Fruit fly (Drosophila melanogaster): ENCODE data around the gene CG31869.
A peak's percentile ranks its signal among the peaks of the same experiment; 100 is the strongest.

CG31869 gene

dm6 chr2L:10849511-10850191, 48.7 kb upstream of the CG31869 start, which contains the start of gene SmydA-3 (continued):
- TF ChIP-seq CG9215 (GFP tag; IDR thresholded peaks at IDR 0.05) = no peak
- TF ChIP-seq vfl (GFP tag; optimal IDR thresholded peaks at IDR 0.05) = no peak
- TF ChIP-seq Fer1 (GFP tag; optimal IDR thresholded peaks at IDR 0.05) = no peak
- TF ChIP-seq kay (GFP tag; optimal IDR thresholded peaks at IDR 0.05) = no peak
- no peak for TF ChIP-seq Kr (GFP tag; optimal IDR thresholded peaks at IDR 0.05)
- TF ChIP-seq CG7987 (GFP tag; optimal IDR thresholded peaks at IDR 0.05) = no peak
- TF ChIP-seq Camta (GFP tag; optimal IDR thresholded peaks at IDR 0.05) = no peak
- no peak for TF ChIP-seq Scr (GFP tag; IDR thresholded peaks at IDR 0.05; ENCODE audit: partially characterized antibody)
- no peak for TF ChIP-seq Sox102F (GFP tag; optimal IDR thresholded peaks at IDR 0.05)
- no peak for TF ChIP-seq CG15696 (tag; optimal IDR thresholded peaks at IDR 0.05)
- TF ChIP-seq Blimp-1 (GFP tag; optimal IDR thresholded peaks at IDR 0.05) = no peak
- no peak for TF ChIP-seq sima (GFP tag; optimal IDR thresholded peaks at IDR 0.05)
- no peak for TF ChIP-seq schlank (tag; optimal IDR thresholded peaks at IDR 0.05)
- no peak for TF ChIP-seq HmgD (GFP tag; optimal IDR thresholded peaks at IDR 0.05)
- TF ChIP-seq btn (GFP tag; optimal IDR thresholded peaks at IDR 0.05) = no peak
- TF ChIP-seq CG10979 (tag; optimal IDR thresholded peaks at IDR 0.05) = peak; percentile 23
- TF ChIP-seq CG13296 (GFP tag; optimal IDR thresholded peaks at IDR 0.05) = no peak
- no peak for TF ChIP-seq CG11247 (GFP tag; IDR thresholded peaks at IDR 0.05)
- TF ChIP-seq sug (tag; optimal IDR thresholded peaks at IDR 0.05) = no peak
- TF ChIP-seq Xbp1 (GFP tag; optimal IDR thresholded peaks at IDR 0.05) = peak; percentile 23
- TF ChIP-seq CG18262 (tag; optimal IDR thresholded peaks at IDR 0.05) = peak; percentile 34
- TF ChIP-seq CG10959 (GFP tag; IDR thresholded peaks at IDR 0.05) = no peak
- TF ChIP-seq CG1024 (GFP tag; IDR thresholded peaks at IDR 0.05) = no peak
- no peak for TF ChIP-seq CG6813 (GFP tag; optimal IDR thresholded peaks at IDR 0.05)
- TF ChIP-seq phol (tag; optimal IDR thresholded peaks at IDR 0.05) = peak; percentile 31
- no peak for TF ChIP-seq CG9817 (tag; optimal IDR thresholded peaks at IDR 0.05)
- TF ChIP-seq CG12071 (GFP tag; optimal IDR thresholded peaks at IDR 0.05) = no peak
- TF ChIP-seq tup (GFP tag; optimal IDR thresholded peaks at IDR 0.05) = no peak
- TF ChIP-seq CG8359 (GFP tag; optimal IDR thresholded peaks at IDR 0.05; ENCODE audit: borderline replicate concordance) = no peak
- TF ChIP-seq sob (GFP tag; IDR thresholded peaks at IDR 0.05) = 0 out of 2 replicates have a peak, but pooled peaks have one; percentile 27
- no peak for TF ChIP-seq chn (GFP tag; optimal IDR thresholded peaks at IDR 0.05)

dm6 chr2L:10846944-10847343, 46.0 kb upstream of the CG31869 start, which contains the start of gene Porin2:
Gene Porin2, minus strand, starts transcription at chr2L:10847044.
- no peak for TF ChIP-seq CG6854 (GFP tag; optimal IDR thresholded peaks at IDR 0.05)
- no peak for TF ChIP-seq CG12942 (GFP tag; optimal IDR thresholded peaks at IDR 0.05)
- TF ChIP-seq Six4 (GFP tag; optimal IDR thresholded peaks at IDR 0.05) = no peak

dm6 chr2L:10845564-10845963, 44.7 kb upstream of the CG31869 start, which contains the start of the genes CG17139 and CG17140:
Gene CG17139, minus strand, starts transcription at chr2L:10845664.
Gene CG17140, minus strand, starts transcription at chr2L:10845664.
- TF ChIP-seq MBD-R2 (GFP tag; IDR thresholded peaks at IDR 0.05) = no peak
- no peak for TF ChIP-seq gro (GFP tag; optimal IDR thresholded peaks at IDR 0.05)
- TF ChIP-seq pnt (GFP tag; optimal IDR thresholded peaks at IDR 0.05) = no peak
- TF ChIP-seq Nf-YC (tag; optimal IDR thresholded peaks at IDR 0.05) = no peak
- no peak for TF ChIP-seq CG42726 (GFP tag; IDR thresholded peaks at IDR 0.05; ENCODE audit: partially characterized antibody)
- TF ChIP-seq bcd (GFP tag; optimal IDR thresholded peaks at IDR 0.05) = no peak
- no peak for TF ChIP-seq CG7839 (tag; optimal IDR thresholded peaks at IDR 0.05)
- no peak for TF ChIP-seq CG10979 (tag; optimal IDR thresholded peaks at IDR 0.05)
- TF ChIP-seq Max (GFP tag; optimal IDR thresholded peaks at IDR 0.05) = no peak
- TF ChIP-seq CG2712 (tag; optimal IDR thresholded peaks at IDR 0.05) = no peak
- TF ChIP-seq usp (GFP tag; optimal IDR thresholded peaks at IDR 0.05) = no peak
- TF ChIP-seq h (optimal IDR thresholded peaks at IDR 0.05) = no peak
- no peak for TF ChIP-seq peb (GFP tag; IDR thresholded peaks at IDR 0.05)
- TF ChIP-seq grau (tag; optimal IDR thresholded peaks at IDR 0.05) = no peak
- TF ChIP-seq shn (GFP tag; optimal IDR thresholded peaks at IDR 0.05) = no peak
- no peak for TF ChIP-seq CG15514 (GFP tag; optimal IDR thresholded peaks at IDR 0.05)
- TF ChIP-seq ab (GFP tag; optimal IDR thresholded peaks at IDR 0.05) = no peak
